Worm (Caenorhabditis elegans) whole organism, L4 larva: ENCODE data around the gene tctn-1.

Source experiments
- F49E8.2 ChIP-seq: sonication (generic microtip); optimal IDR thresholded peaks from 2 replicates; lab custom pipeline; 2016; ENCODE audit warnings: missing compliant biosample characterization, mild to moderate bottlenecking, missing genetic modification characterization, borderline replicate concordance
- T26A8.4 ChIP-seq: fragments of 200-800 bp; sonication (Bioruptor generic); IDR thresholded peaks from 2 replicates; pipeline ENCODE4 v1.3.6; 2022; ENCODE audit warnings: missing genetic modification characterization, missing compliant biosample characterization
- Y48G9A.11 ChIP-seq: fragments of 200-800 bp; sonication (Bioruptor generic); IDR thresholded peaks from 2 replicates; pipeline ENCODE4 v1.3.6; 2022; ENCODE audit warnings: missing genetic modification reagents, missing genetic modification characterization, missing compliant biosample characterization
- ZK337.2 ChIP-seq: fragments of 200-800 bp; sonication (Bioruptor generic); IDR thresholded peaks from 2 replicates; pipeline ENCODE4 v1.3.6; 2022; ENCODE audit warnings: missing genetic modification reagents, missing genetic modification characterization, missing compliant biosample characterization
- ama-1 ChIP-seq: fragments of 150-350 bp; optimal IDR thresholded peaks from 2 replicates; lab custom pipeline; 2014; ENCODE audit warnings: inconsistent platforms, mixed read lengths
- arid-1 ChIP-seq: fragments of 200-800 bp; sonication (Bioruptor generic); conservative IDR thresholded peaks from 2 replicates; pipeline ENCODE4 v1.3.6; 2022; ENCODE audit warnings: missing genetic modification reagents, missing genetic modification characterization, missing compliant biosample characterization
- ceh-44 ChIP-seq: fragments of 200-800 bp; sonication (Bioruptor generic); IDR thresholded peaks from 2 replicates; pipeline ENCODE4 v1.3.6; 2022; ENCODE audit warnings: missing genetic modification reagents, missing genetic modification characterization, missing compliant biosample characterization
- ceh-82 ChIP-seq: sonication (generic microtip); optimal IDR thresholded peaks from 2 replicates; lab custom pipeline; 2017; ENCODE audit warnings: missing biosample characterization, missing genetic modification characterization
- ctbp-1 ChIP-seq: fragments of 200-800 bp; sonication (Bioruptor generic); IDR thresholded peaks from 2 replicates; pipeline ENCODE4 v1.3.6; 2022; ENCODE audit warnings: missing genetic modification reagents, missing genetic modification characterization, missing compliant biosample characterization
- daf-16 ChIP-seq, 3 experiments: sonication (generic microtip); optimal IDR thresholded peaks; 2 replicates each; lab custom pipeline; 2016 to 2017; ENCODE audit warnings: missing genetic modification characterization in 3 of 3, missing genetic modification reagents in 3 of 3, mild to moderate bottlenecking in 2 of 3, missing compliant biosample characterization in 2 of 3, missing biosample characterization in 1 of 3, moderate library complexity in 1 of 3
- egl-43 ChIP-seq: fragments of 200-800 bp; sonication (Bioruptor generic); IDR thresholded peaks from 2 replicates; pipeline ENCODE4 v1.3.6; 2022; ENCODE audit warnings: missing genetic modification reagents, missing genetic modification characterization, missing compliant biosample characterization
- fos-1 ChIP-seq: fragments of 150-350 bp; optimal IDR thresholded peaks from 2 replicates; lab custom pipeline; 2014; ENCODE audit warnings: missing biosample characterization, missing genetic modification characterization
- hmg-1.1 ChIP-seq: fragments of 200-800 bp; sonication (Bioruptor generic); IDR thresholded peaks from 2 replicates; pipeline ENCODE4 v1.3.6; 2022; ENCODE audit warnings: missing genetic modification reagents, missing genetic modification characterization, missing compliant biosample characterization
- lin-1 ChIP-seq: fragments of 200-800 bp; sonication (Bioruptor generic); IDR thresholded peaks from 2 replicates; pipeline ENCODE4 v1.3.6; 2022; ENCODE audit warnings: missing genetic modification reagents, missing genetic modification characterization, missing compliant biosample characterization
- lin-13 ChIP-seq: fragments of 150-350 bp; optimal IDR thresholded peaks from 2 replicates; lab custom pipeline; 2014; ENCODE audit warnings: missing biosample characterization, missing genetic modification reagents, missing genetic modification characterization
- lin-15B ChIP-seq: fragments of 150-350 bp; sonication (generic microtip); optimal IDR thresholded peaks from 3 replicates; lab custom pipeline; 2014; ENCODE audit warnings: missing biosample characterization, missing genetic modification characterization
- lin-38 ChIP-seq: fragments of 200-800 bp; sonication (Bioruptor generic); IDR thresholded peaks from 2 replicates; pipeline ENCODE4 v1.3.6; 2022; ENCODE audit warnings: missing genetic modification reagents, missing genetic modification characterization, missing compliant biosample characterization
- lin-39 ChIP-seq: fragments of 150-350 bp; optimal IDR thresholded peaks from 2 replicates; lab custom pipeline; 2014; ENCODE audit warnings: missing biosample characterization, missing genetic modification reagents, missing genetic modification characterization
- madf-9 ChIP-seq: fragments of 200-800 bp; sonication (Bioruptor generic); conservative IDR thresholded peaks from 2 replicates; pipeline ENCODE4 v1.3.6; 2022; ENCODE audit warnings: missing genetic modification reagents, missing genetic modification characterization, missing compliant biosample characterization
- nhr-11 ChIP-seq: fragments of 150-350 bp; optimal IDR thresholded peaks from 2 replicates; lab custom pipeline; 2014; ENCODE audit warnings: missing biosample characterization, missing genetic modification characterization
- nhr-76 ChIP-seq: fragments of 150-350 bp; optimal IDR thresholded peaks from 2 replicates; lab custom pipeline; 2014; ENCODE audit warnings: missing biosample characterization, missing genetic modification characterization
- pqm-1 ChIP-seq: sonication (generic microtip); optimal IDR thresholded peaks from 2 replicates; lab custom pipeline; 2017; ENCODE audit warnings: missing biosample characterization, missing genetic modification characterization
- saeg-2 ChIP-seq: fragments of 200-800 bp; sonication (Bioruptor generic); IDR thresholded peaks from 2 replicates; pipeline ENCODE4 v1.3.6; 2022; ENCODE audit warnings: missing genetic modification reagents, missing genetic modification characterization, missing compliant biosample characterization
- snpc-1.2 ChIP-seq: fragments of 200-800 bp; sonication (Bioruptor generic); IDR thresholded peaks from 2 replicates; pipeline ENCODE4 v1.3.6; 2022; ENCODE audit warnings: missing genetic modification reagents, missing genetic modification characterization, missing compliant biosample characterization
- unc-130 ChIP-seq: sonication (generic microtip); optimal IDR thresholded peaks from 2 replicates; lab custom pipeline; 2016; ENCODE audit warnings: missing genetic modification reagents, missing genetic modification characterization, missing compliant biosample characterization
- unc-39 ChIP-seq: sonication (generic microtip); optimal IDR thresholded peaks from 2 replicates; lab custom pipeline; 2017; ENCODE audit warnings: missing biosample characterization, missing genetic modification characterization
- unc-62 ChIP-seq, 3 experiments: fragments of 150-350 bp in 1 of 3; sonication (generic microtip); optimal IDR thresholded peaks in 2 of 3; peaks in 1 of 3; 1 replicate in 1 of 3; 2 replicates in 2 of 3; lab custom pipeline; 2014 to 2017; ENCODE audit warnings: missing biosample characterization in 3 of 3, missing genetic modification characterization in 3 of 3, missing genetic modification reagents in 3 of 3, missing genotype in 1 of 3
- zfp-2 ChIP-seq: sonication (generic microtip); optimal IDR thresholded peaks from 2 replicates; lab custom pipeline; 2016; ENCODE audit warnings: mild to moderate bottlenecking, missing genetic modification characterization, missing compliant biosample characterization
- zfp-3 ChIP-seq: fragments of 200-800 bp; sonication (Bioruptor generic); conservative IDR thresholded peaks from 2 replicates; pipeline ENCODE4 v1.3.6; 2022; ENCODE audit warnings: missing genetic modification reagents, missing genetic modification characterization, missing compliant biosample characterization
- zip-11 ChIP-seq: fragments of 200-800 bp; sonication (Bioruptor generic); IDR thresholded peaks from 2 replicates; pipeline ENCODE4 v1.3.6; 2022; ENCODE audit warnings: missing genetic modification characterization, missing compliant biosample characterization
- zip-2 ChIP-seq: fragments of 150-350 bp; optimal IDR thresholded peaks from 2 replicates; lab custom pipeline; 2014; ENCODE audit warnings: missing biosample characterization, missing genetic modification characterization

Gene tctn-1

DNA sequence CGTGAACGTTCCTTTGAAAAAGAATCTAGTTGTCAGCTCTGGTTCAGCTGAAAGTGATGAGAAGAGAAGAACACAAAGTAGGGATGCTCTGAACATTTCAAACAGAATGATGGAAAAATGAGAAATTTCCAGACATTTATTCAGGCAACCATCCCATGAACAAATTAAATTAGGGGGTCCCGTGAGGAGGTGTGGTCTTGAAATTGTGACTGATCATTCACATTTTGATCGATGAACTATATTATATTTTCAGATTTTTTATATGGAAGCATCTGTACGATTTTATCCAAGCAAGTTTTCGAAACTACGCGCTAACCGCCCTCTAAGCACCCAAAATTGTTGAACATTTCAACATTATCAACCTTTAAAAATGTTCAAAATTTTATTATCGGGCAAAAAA lies 28.4 kb upstream of the tctn-1 start, which contains the start of gene R11E3.19:
Gene R11E3.19, minus strand, starts transcription at position 101 of the 400 bp plus-strand sequence.
- TF ChIP-seq nhr-76 (tag; lab: Kevin White, UChicago) (no peak), lin-39 (tag; lab: Kevin White, UChicago) (no peak), zip-2 (no peak), ctbp-1 (no peak), arid-1 (no peak), lin-13 (no peak), T26A8.4 (GFP tag; lab: Robert Waterston, UW) (no peak), fos-1 (tag; lab: Kevin White, UChicago) (no peak), nhr-11 (tag; lab: Kevin White, UChicago) (no peak), hmg-1.1 (no peak), lin-15B (tag; lab: Kevin White, UChicago) (no peak), egl-43 (GFP tag; lab: Robert Waterston, UW) (no peak), madf-9 (GFP tag; lab: Robert Waterston, UW) (no peak), saeg-2 (GFP tag; lab: Robert Waterston, UW) (no peak), zfp-3 (GFP tag; lab: Robert Waterston, UW) (no peak)

DNA sequence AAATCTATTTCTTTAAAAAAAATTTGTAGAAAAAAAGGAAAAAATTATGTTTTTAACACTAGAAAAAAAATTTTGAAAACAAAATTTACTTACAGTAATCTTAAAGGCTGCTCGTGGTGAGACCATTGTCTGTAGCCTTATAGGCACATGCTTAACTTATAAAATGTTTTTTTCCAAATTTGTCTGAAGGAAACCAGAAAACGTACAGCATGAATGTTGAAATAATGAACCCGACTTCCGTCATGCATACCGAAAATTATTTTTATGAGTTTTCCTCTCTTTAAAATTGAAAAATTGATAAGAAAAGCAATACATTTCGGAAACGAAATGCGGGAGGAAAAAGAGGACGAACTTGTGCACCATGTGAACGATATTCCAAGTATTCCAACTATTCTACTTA lies 24.2 kb upstream of the tctn-1 start, which contains the start of gene R11E3.2:
Gene R11E3.2, plus strand, starts transcription at position 301 of the 400 bp plus-strand sequence.
- TF ChIP-seq pqm-1 (tag; lab: Kevin White, UChicago) (peak; percentile 28), zip-11 (GFP tag; lab: Robert Waterston, UW) (no peak)

DNA sequence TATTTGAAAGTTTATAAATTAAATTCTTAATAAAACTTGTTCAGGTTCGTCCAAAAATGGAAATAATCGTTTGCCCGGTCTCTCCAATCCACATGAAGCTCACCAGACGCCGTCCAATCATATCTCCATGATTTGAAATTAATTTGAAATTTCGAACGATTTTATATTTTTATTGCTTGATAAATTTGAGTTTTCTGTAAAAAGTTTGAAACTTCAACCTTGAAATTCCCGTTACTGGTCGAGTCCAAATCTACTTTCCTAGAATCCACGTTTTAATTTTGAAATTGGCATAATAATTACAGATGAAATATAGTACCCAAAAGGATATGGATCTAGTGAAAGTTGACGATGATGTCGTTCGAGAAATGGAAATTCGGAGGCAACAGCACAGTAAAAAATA lies 16.8 kb upstream of the tctn-1 start, which contains the start of gene npp-26:
Gene npp-26, plus strand, starts transcription at position 301 of the 400 bp plus-strand sequence.
- TF ChIP-seq ama-1 (lab: Kevin White, UChicago) (no peak), arid-1 (no peak), lin-1 (GFP tag; lab: Robert Waterston, UW) (no peak), unc-62 (GFP tag; optimal IDR thresholded peaks at IDR 0.05 in 1 of 2; lab: Kevin White, UChicago) (peak in 1 of 2 experiments; percentile 14), unc-62 (tag; optimal IDR thresholded peaks at IDR 0.05; lab: Kevin White, UChicago) (no peak)

DNA sequence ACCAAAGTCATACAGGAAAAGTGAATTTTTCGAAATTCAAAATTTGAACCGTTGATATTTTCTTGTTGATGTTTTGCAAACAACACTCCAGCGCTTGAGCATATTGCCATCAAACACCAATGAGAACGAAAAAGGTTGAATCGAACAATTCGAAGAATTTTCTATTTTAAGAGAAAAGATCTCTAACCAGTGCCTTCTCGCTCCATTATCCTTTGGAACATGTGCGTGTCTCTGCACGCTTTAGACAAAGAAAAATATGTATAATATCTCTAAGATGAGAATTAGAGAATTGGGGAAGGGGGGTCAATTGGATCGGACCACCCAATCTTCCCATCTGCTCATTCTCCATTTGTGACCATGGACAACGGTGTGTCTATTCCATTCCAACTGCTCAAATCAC lies 16.2 kb upstream of the tctn-1 start, which contains the start of gene Y17G9B.2:
Gene Y17G9B.2, plus strand, starts transcription at position 301 of the 400 bp plus-strand sequence.
- no peak for TF ChIP-seq zfp-2 (tag; lab: Kevin White, UChicago)
- TF ChIP-seq daf-16 (GFP tag; optimal IDR thresholded peaks at IDR 0.05; lab: Kevin White, UChicago), result no peak
- no peak for TF ChIP-seq daf-16 (tag; optimal IDR thresholded peaks at IDR 0.05; lab: Kevin White, UChicago)
- TF ChIP-seq unc-130, result no peak
- no peak for TF ChIP-seq lin-38 (GFP tag; lab: Robert Waterston, UW)
- TF ChIP-seq Y48G9A.11, result no peak
- TF ChIP-seq ZK337.2 (GFP tag; lab: Robert Waterston, UW), result no peak
- TF ChIP-seq ceh-82 (tag; lab: Kevin White, UChicago), result no peak
- no peak for TF ChIP-seq ceh-44 (GFP tag; lab: Robert Waterston, UW)
- no peak for TF ChIP-seq F49E8.2 (tag; lab: Kevin White, UChicago)
- no peak for TF ChIP-seq unc-39 (tag; lab: Kevin White, UChicago)

DNA sequence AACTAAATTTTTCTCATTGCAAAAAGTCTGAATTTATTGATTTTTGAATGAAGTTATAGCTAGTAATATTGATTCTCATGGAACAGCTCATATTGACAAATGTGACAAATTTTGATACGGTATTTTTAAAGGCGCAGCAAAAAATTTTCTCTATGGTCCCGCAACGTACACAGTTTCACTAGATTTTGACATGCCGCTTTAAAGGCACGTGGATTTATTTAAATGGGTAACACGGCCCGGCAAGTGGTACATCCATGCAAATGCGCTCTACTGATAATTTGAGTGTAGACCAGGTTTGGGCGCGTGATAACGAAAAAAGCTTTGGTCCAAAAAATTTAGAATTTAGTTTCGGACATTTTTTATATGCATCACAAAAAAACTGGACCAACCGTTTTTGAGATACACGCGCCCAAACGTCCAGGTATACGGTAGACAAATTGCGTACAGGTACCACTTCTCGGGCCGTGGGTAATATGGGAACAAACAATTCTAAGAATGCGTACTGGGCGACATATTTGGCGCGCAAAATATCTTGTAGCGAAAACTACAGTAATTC lies 15.4 kb upstream of the tctn-1 start:
- peak; percentile 83 for TF ChIP-seq lin-38 (GFP tag; lab: Robert Waterston, UW)
- 0 out of 2 replicates have a peak, but pooled peaks have one; percentile 34 for TF ChIP-seq snpc-1.2
